Fruit fly (Drosophila melanogaster) S2 (cell line): ENCODE data around the gene CG18563.

Experiments used
- CG8478 ChIP-seq: fragments of >200 bp; optimal IDR thresholded peaks from 2 replicates; lab custom pipeline; 2018
- CTCF ChIP-seq, 2 experiments: fragments of >200 bp; optimal IDR thresholded peaks; 2 replicates each; lab custom pipeline; 2018

DNA sequence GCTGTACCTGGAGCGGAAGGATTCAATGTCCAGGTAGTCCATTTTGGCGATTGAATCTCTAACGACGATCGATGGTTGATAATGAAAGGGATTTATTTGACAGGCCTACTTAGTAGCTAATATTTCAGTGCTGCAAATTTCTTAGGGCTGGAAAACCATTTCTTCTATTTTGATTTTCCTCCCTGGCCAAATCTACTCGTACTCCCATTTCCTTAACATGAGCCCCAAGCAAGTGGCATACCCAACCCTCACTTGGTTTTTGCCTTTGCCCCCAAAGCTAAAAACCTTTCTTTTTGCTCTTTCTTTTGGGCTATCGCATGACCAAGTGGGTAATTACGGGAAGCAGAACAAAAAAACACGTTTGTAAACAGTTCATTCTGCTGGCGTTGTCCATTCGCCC is 40.9 kb upstream of the CG18563 start, which contains the start of gene CG15142:
- TF ChIP-seq CTCF (optimal IDR thresholded peaks at IDR 0.05; lab: Kevin White, UChicago) (no peak), CG8478 (no peak)
